Fruit fly (Drosophila melanogaster): ENCODE measurements around the gene CG12659.
A peak's percentile ranks its signal among the peaks of the same experiment; 100 is the strongest.

CG12659 gene

DNA sequence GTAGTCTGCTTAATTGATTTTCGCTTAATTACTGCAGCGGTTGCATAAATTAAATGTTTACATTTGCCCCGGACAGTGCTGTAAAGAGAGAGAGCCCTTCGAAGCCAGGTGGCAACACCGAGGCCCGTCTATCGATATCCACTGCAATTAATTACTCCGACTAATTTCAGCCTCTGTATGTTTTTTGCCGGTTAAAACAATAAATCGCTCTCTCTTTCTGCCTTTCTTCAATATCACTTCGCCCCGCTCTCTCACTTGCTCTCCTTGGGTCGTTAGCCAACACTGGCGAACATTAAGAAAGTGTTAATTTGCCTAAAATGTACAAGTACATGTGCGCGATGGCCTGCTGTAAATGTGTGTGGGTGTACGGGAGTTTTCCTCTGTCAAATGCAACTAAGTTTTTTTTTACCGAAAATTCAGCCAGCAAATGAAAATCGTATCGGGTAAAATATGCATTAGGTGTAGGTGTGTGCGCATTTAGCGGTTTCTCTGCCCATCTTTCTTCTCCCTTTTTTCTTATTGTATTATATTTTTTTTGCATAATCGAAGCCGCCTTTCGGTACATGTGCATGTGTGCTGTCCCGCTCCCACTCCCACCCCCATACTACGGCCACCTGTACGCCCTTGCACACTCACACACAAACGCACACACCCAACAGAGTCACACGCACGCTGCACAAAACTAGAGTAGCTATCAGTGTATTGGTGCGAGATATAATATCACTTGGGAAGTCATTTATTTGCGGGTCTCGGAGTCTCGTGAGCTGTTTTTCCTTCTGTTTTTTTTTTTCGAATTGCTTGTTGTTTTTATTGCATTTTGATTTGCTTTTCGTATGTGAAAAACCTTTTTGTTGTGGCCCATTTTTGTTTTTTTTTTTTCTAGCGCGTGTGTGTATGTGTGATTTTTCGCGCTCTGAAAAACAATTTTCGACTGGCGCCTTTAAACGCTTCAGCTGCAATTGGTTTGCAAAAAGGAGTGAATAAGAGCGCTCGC lies 29.8 kb downstream of the CG12659 start (continued):
- TF ChIP-seq Abd-B (GFP tag; optimal IDR thresholded peaks at IDR 0.05) (no peak), dmrt93B (GFP tag; optimal IDR thresholded peaks at IDR 0.05) (no peak), tai (GFP tag; optimal IDR thresholded peaks at IDR 0.05) (no peak), rgr (GFP tag; optimal IDR thresholded peaks at IDR 0.05) (peak; percentile 68), pan (optimal IDR thresholded peaks at IDR 0.05) (no peak), h (GFP tag; optimal IDR thresholded peaks at IDR 0.05) (peak; percentile 74), GATAd (GFP tag; optimal IDR thresholded peaks at IDR 0.05) (no peak), jim (GFP tag; optimal IDR thresholded peaks at IDR 0.05) (no peak), psq (GFP tag; optimal IDR thresholded peaks at IDR 0.05) (peak; percentile 72), Hr83 (GFP tag; optimal IDR thresholded peaks at IDR 0.05; ENCODE audit: poor library complexity, severe bottlenecking) (peak; percentile 71), Dif (GFP tag; optimal IDR thresholded peaks at IDR 0.05; ENCODE audit: partially characterized antibody) (peak; percentile 10), Jra (GFP tag; optimal IDR thresholded peaks at IDR 0.05) (no peak), N (GFP tag; optimal IDR thresholded peaks at IDR 0.05) (peak; percentile 22)

DNA sequence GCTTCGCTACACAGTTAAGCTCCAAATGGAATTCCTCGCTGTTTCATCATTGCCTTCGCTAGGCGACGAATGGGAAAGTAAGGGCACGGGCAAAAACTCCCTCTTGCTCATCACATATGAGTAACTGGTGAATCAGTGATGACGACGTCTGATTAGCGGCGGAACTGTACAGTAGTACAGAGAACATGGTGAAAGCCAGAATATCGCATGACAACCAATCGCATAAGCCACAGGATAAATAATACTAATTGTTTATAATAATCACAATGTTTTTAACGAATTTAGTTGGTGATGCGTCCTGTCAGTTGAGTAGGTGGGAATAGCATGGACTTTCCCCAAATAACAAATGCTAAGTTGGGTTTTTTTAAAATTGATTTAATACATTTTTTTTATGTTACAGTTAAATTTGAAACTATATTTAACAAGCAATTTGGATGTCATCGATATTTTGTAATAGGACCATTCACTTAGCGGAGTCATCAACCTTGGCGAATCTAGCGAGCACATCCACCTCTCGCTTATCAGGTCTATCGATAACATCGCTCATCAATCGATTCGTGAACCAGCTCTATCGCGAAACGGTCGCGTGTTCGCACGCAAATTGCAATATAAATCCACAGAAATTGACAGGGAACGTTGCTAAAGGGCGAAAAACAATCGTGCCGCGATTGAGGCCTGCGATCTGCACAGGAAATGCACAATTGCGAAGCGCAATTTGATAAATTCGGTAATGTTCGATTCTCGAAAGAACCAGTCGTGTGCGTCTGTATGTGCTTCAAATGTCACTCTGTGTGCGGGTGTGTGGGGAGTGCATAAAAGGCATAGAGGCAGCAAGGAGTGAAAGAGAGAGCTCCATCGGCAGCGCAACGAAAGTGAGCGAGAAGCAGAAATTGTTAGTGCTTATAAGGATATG lies 31.2 kb downstream of the CG12659 start, which contains the start of the genes CG12112 and Trf4-1:
Gene CG12112, minus strand, starts transcription at position 106 of the 913 bp plus-strand sequence.
Gene Trf4-1, plus strand, starts transcription at position 236 of the 913 bp plus-strand sequence.
- peak; percentile 26 for TF ChIP-seq rgr (GFP tag; optimal IDR thresholded peaks at IDR 0.05)
- TF ChIP-seq Hr83 (GFP tag; optimal IDR thresholded peaks at IDR 0.05; ENCODE audit: poor library complexity, severe bottlenecking) = peak; percentile 32
- peak; percentile 35 for TF ChIP-seq br (GFP tag; optimal IDR thresholded peaks at IDR 0.05)
- TF ChIP-seq foxo (GFP tag; optimal IDR thresholded peaks at IDR 0.05) = peak in 1 of 2 experiments; percentile 58
- TF ChIP-seq Rel (GFP tag; optimal IDR thresholded peaks at IDR 0.05) = no peak
- peak; percentile 59 for TF ChIP-seq Rel (tag; optimal IDR thresholded peaks at IDR 0.05)
- TF ChIP-seq jim (GFP tag; optimal IDR thresholded peaks at IDR 0.05) = no peak
- TF ChIP-seq N (GFP tag; optimal IDR thresholded peaks at IDR 0.05) = no peak
- TF ChIP-seq h (GFP tag; optimal IDR thresholded peaks at IDR 0.05) = peak; percentile 31
- peak; percentile 75 for TF ChIP-seq woc (GFP tag; optimal IDR thresholded peaks at IDR 0.05)
- peak; percentile 49 for TF ChIP-seq Myc (optimal IDR thresholded peaks at IDR 0.05)
- no peak for TF ChIP-seq lola (GFP tag; optimal IDR thresholded peaks at IDR 0.05)
- peak; percentile 71 for TF ChIP-seq Hnf4 (GFP tag; optimal IDR thresholded peaks at IDR 0.05)
- TF ChIP-seq Jra (GFP tag; optimal IDR thresholded peaks at IDR 0.05) = peak; percentile 66
- TF ChIP-seq Sp1 (GFP tag; optimal IDR thresholded peaks at IDR 0.05) = no peak
- TF ChIP-seq HLH106 (tag; optimal IDR thresholded peaks at IDR 0.05) = peak; percentile 40
- TF ChIP-seq brk (GFP tag; optimal IDR thresholded peaks at IDR 0.05) = peak; percentile 35
- TF ChIP-seq Hr78 (GFP tag; optimal IDR thresholded peaks at IDR 0.05) = no peak
- TF ChIP-seq Mio (GFP tag; optimal IDR thresholded peaks at IDR 0.05) = no peak
- peak; percentile 24 for TF ChIP-seq ey (GFP tag; optimal IDR thresholded peaks at IDR 0.05)
- no peak for TF ChIP-seq CG9705 (GFP tag; optimal IDR thresholded peaks at IDR 0.05)
- no peak for TF ChIP-seq Vsx2 (GFP tag; optimal IDR thresholded peaks at IDR 0.05; ENCODE audit: partially characterized antibody)
- peak; percentile 35 for TF ChIP-seq fru (GFP tag; optimal IDR thresholded peaks at IDR 0.05)
- peak in 1 of 2 experiments; percentile 15 for TF ChIP-seq dl (GFP tag; optimal IDR thresholded peaks at IDR 0.05; ENCODE audit: insufficient read depth in 1 of 2, partially characterized antibody in 2 of 2)
- no peak for TF ChIP-seq CrebA (GFP tag; optimal IDR thresholded peaks at IDR 0.05; ENCODE audit: borderline replicate concordance)
- TF ChIP-seq Dif (GFP tag; optimal IDR thresholded peaks at IDR 0.05; ENCODE audit: partially characterized antibody) = peak; percentile 27
- TF ChIP-seq OdsH (GFP tag; optimal IDR thresholded peaks at IDR 0.05) = peak; percentile 2
- TF ChIP-seq psq (GFP tag; optimal IDR thresholded peaks at IDR 0.05) = peak; percentile 37

DNA sequence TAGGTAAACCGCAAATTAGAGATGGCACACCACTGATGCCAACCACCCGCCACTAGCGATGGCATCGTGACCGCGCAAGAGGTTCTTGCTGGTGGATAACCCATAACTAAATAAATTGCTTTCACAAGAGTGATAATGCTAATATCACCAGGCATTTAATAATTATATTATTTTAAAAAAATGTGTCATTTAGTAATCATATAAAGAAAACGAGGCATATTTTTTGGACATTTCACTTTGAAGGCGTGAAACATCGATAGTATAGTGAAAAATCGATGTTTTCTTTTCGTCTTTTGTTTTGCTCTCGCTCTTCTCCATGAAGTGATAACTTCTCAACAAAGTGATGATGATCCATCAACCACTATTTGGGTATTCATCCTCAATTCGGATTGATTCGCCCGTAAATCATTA lies 32.8 kb downstream of the CG12659 start, which contains the start of gene IntS4:
Gene IntS4, minus strand, starts transcription at position 20 of the 411 bp plus-strand sequence.
- TF ChIP-seq foxo (GFP tag; optimal IDR thresholded peaks at IDR 0.05) (peak in 1 of 2 experiments; percentile 82), Hnf4 (GFP tag; optimal IDR thresholded peaks at IDR 0.05) (peak; percentile 81), CrebA (GFP tag; optimal IDR thresholded peaks at IDR 0.05; ENCODE audit: borderline replicate concordance) (no peak), CG9705 (GFP tag; optimal IDR thresholded peaks at IDR 0.05) (peak; percentile 58), sage (GFP tag; optimal IDR thresholded peaks at IDR 0.05) (peak; percentile 46), dl (GFP tag; optimal IDR thresholded peaks at IDR 0.05; ENCODE audit: insufficient read depth in 1 of 2, partially characterized antibody in 2 of 2) (no peak), fru (GFP tag; optimal IDR thresholded peaks at IDR 0.05) (peak; percentile 57), jim (GFP tag; optimal IDR thresholded peaks at IDR 0.05) (peak; percentile 13), brk (GFP tag; optimal IDR thresholded peaks at IDR 0.05) (peak; percentile 83), h (GFP tag; optimal IDR thresholded peaks at IDR 0.05) (peak; percentile 80), Rel (GFP tag; optimal IDR thresholded peaks at IDR 0.05) (peak; percentile 14), Rel (tag; optimal IDR thresholded peaks at IDR 0.05) (no peak), Abd-B (GFP tag; optimal IDR thresholded peaks at IDR 0.05) (no peak), dsf (GFP tag; optimal IDR thresholded peaks at IDR 0.05; ENCODE audit: borderline replicate concordance) (peak; percentile 56), N (GFP tag; optimal IDR thresholded peaks at IDR 0.05) (no peak), Mio (GFP tag; optimal IDR thresholded peaks at IDR 0.05) (no peak), OdsH (GFP tag; optimal IDR thresholded peaks at IDR 0.05) (peak; percentile 57), Hr78 (GFP tag; optimal IDR thresholded peaks at IDR 0.05) (no peak), Dfd (GFP tag; optimal IDR thresholded peaks at IDR 0.05) (no peak), HLH106 (tag; optimal IDR thresholded peaks at IDR 0.05) (peak; percentile 78), Jra (GFP tag; optimal IDR thresholded peaks at IDR 0.05) (peak; percentile 60), Hr83 (GFP tag; optimal IDR thresholded peaks at IDR 0.05; ENCODE audit: poor library complexity, severe bottlenecking) (peak; percentile 75), CG32264 (GFP tag; optimal IDR thresholded peaks at IDR 0.05) (no peak), lola (GFP tag; optimal IDR thresholded peaks at IDR 0.05) (no peak), rgr (GFP tag; optimal IDR thresholded peaks at IDR 0.05) (no peak), dmrt93B (GFP tag; optimal IDR thresholded peaks at IDR 0.05) (no peak), tai (GFP tag; optimal IDR thresholded peaks at IDR 0.05) (no peak)
